Worm (Caenorhabditis elegans) whole organism, late embryonic: Measurements from ENCODE around the gene srsx-31.

Experiments used
- F13H6.1 ChIP-seq: sonication (generic microtip); optimal IDR thresholded peaks from 2 replicates; lab custom pipeline; 2016; ENCODE audit warnings: missing genetic modification characterization, missing compliant biosample characterization
- ahr-1 ChIP-seq: sonication (generic microtip); optimal IDR thresholded peaks from 2 replicates; lab custom pipeline; 2016; ENCODE audit warnings: missing genetic modification characterization, missing compliant biosample characterization
- ceh-2 ChIP-seq: sonication (generic microtip); optimal IDR thresholded peaks from 2 replicates; lab custom pipeline; 2016; ENCODE audit warnings: missing genotype, missing genetic modification characterization, missing compliant biosample characterization
- ceh-34 ChIP-seq: sonication (generic microtip); optimal IDR thresholded peaks from 2 replicates; lab custom pipeline; 2016; ENCODE audit warnings: mild to moderate bottlenecking, missing genetic modification characterization, missing compliant biosample characterization
- dmd-4 ChIP-seq: sonication (generic microtip); optimal IDR thresholded peaks from 2 replicates; lab custom pipeline; 2016; ENCODE audit warnings: borderline replicate concordance, missing genetic modification characterization, missing compliant biosample characterization
- dve-1 ChIP-seq: sonication (generic microtip); optimal IDR thresholded peaks from 2 replicates; lab custom pipeline; 2017; ENCODE audit warnings: antibody characterized with exemption, mild to moderate bottlenecking, missing genetic modification characterization, missing compliant biosample characterization
- fkh-10 ChIP-seq: fragments of 150-350 bp; optimal IDR thresholded peaks from 2 replicates; lab custom pipeline; 2014; ENCODE audit warnings: missing biosample characterization, missing genetic modification reagents, missing genetic modification characterization
- hlh-30 ChIP-seq: sonication (generic microtip); optimal IDR thresholded peaks from 2 replicates; lab custom pipeline; 2017; ENCODE audit warnings: antibody characterized with exemption, missing genetic modification characterization, missing compliant biosample characterization; ENCODE audit not compliant: insufficient read depth
- pag-3 ChIP-seq: sonication (generic microtip); optimal IDR thresholded peaks from 2 replicates; lab custom pipeline; 2016; ENCODE audit warnings: missing compliant biosample characterization, missing genetic modification characterization, borderline replicate concordance
- pha-4 ChIP-seq: fragments of 150-350 bp; optimal IDR thresholded peaks from 2 replicates; lab custom pipeline; 2018; ENCODE audit warnings: missing biosample characterization, missing genetic modification reagents, missing genetic modification characterization
- pqm-1 ChIP-seq: sonication (generic microtip); optimal IDR thresholded peaks from 2 replicates; lab custom pipeline; 2016; ENCODE audit warnings: missing genetic modification characterization, missing compliant biosample characterization
- ttx-3 ChIP-seq: sonication (generic microtip); optimal IDR thresholded peaks from 2 replicates; lab custom pipeline; 2016; ENCODE audit warnings: missing genetic modification reagents, missing genetic modification characterization, missing compliant biosample characterization
- unc-55 ChIP-seq: sonication (generic microtip); optimal IDR thresholded peaks from 2 replicates; lab custom pipeline; 2017; ENCODE audit warnings: missing biosample characterization, missing genetic modification reagents, missing genetic modification characterization

- no peak for TF ChIP-seq dve-1 (tag; lab: Kevin White, UChicago)
- TF ChIP-seq dmd-4, result no peak
- TF ChIP-seq ceh-2, result no peak
- TF ChIP-seq unc-55 (GFP tag; lab: Kevin White, UChicago), result no peak
- no peak for TF ChIP-seq pqm-1 (tag; lab: Kevin White, UChicago)
- TF ChIP-seq F13H6.1 (tag; lab: Kevin White, UChicago), result no peak
- TF ChIP-seq ahr-1, result no peak
- TF ChIP-seq hlh-30 (tag; lab: Kevin White, UChicago), result no peak
- TF ChIP-seq pha-4, result no peak
- TF ChIP-seq pag-3 (tag; lab: Kevin White, UChicago), result no peak
- no peak for TF ChIP-seq ttx-3
- TF ChIP-seq ceh-34 (tag; lab: Kevin White, UChicago), result no peak
- TF ChIP-seq fkh-10 (GFP tag; lab: Kevin White, UChicago), result no peak
Measured at ce11 chrV:11266681-11267080, 11.8 kb upstream of the srsx-31 start, which contains the start of gene str-116.
